Worm (Caenorhabditis elegans): ENCODE measurements around the gene M151.2.

DNA sequence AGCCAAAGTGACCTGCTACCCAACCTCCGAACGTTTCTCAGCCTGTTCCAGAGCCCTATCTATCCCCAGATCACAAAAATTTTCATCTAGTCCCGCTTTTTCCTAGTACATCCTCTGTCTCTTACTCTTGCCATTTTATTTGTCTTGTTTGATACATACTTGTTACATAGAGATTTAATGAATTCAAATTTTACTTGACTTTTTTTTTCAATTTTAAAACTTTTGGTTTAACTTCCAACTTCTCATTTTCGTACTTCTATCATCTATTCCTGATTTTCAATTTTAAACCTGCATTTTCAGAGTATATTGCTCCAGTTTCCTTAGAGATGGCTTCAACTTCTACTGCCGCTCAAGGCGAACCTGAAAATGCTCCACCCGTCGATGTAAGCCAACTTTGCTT, 4.0 kb upstream of the M151.2 start, which contains the start of gene M151.3:
- TF ChIP-seq nhr-23 (tag; optimal IDR thresholded peaks at IDR 0.05) (no peak), nhr-12 (tag; optimal IDR thresholded peaks at IDR 0.05) (no peak), zag-1 (tag; optimal IDR thresholded peaks at IDR 0.05) (no peak), snpc-4 (tag; optimal IDR thresholded peaks at IDR 0.05) (no peak), mab-5 (tag; optimal IDR thresholded peaks at IDR 0.05) (no peak), skn-1 (tag; optimal IDR thresholded peaks at IDR 0.05) (no peak), aly-2 (tag; optimal IDR thresholded peaks at IDR 0.05) (no peak), ztf-4 (tag; optimal IDR thresholded peaks at IDR 0.05) (no peak), ztf-11 (tag; optimal IDR thresholded peaks at IDR 0.05) (no peak), ZK546.5 (tag; optimal IDR thresholded peaks at IDR 0.05) (no peak)
